Worm (Caenorhabditis elegans) whole organism, L2 larva: ENCODE data around the gene clc-5.

Experiments
- C34F6.9 ChIP-seq: fragments of 150-350 bp; optimal IDR thresholded peaks from 2 replicates; lab custom pipeline; 2014; ENCODE audit warnings: missing biosample characterization, missing genetic modification characterization
- F13H6.1 ChIP-seq: sonication (generic microtip); optimal IDR thresholded peaks from 2 replicates; lab custom pipeline; 2016; ENCODE audit warnings: missing genetic modification characterization, missing compliant biosample characterization
- R02D3.7 ChIP-seq: fragments of 150-350 bp; optimal IDR thresholded peaks from 2 replicates; lab custom pipeline; 2014; ENCODE audit warnings: missing biosample characterization, missing genetic modification characterization
- ZK546.5 ChIP-seq: sonication (generic microtip); optimal IDR thresholded peaks from 2 replicates; lab custom pipeline; 2017; ENCODE audit warnings: missing biosample characterization, missing genetic modification characterization
- alr-1 ChIP-seq: fragments of 150-350 bp; optimal IDR thresholded peaks from 2 replicates; lab custom pipeline; 2014; ENCODE audit warnings: missing biosample characterization, missing genetic modification characterization
- aly-2 ChIP-seq: fragments of 150-350 bp; optimal IDR thresholded peaks from 2 replicates; lab custom pipeline; 2014; ENCODE audit warnings: missing biosample characterization, missing genetic modification characterization
- ama-1 ChIP-seq: fragments of 150-350 bp; optimal IDR thresholded peaks from 2 replicates; lab custom pipeline; 2018; ENCODE audit warnings: inconsistent platforms
- blmp-1 ChIP-seq: sonication (generic microtip); optimal IDR thresholded peaks from 2 replicates; lab custom pipeline; 2017; ENCODE audit warnings: missing genetic modification characterization, mild to moderate bottlenecking, missing compliant biosample characterization, antibody characterized with exemption, moderate library complexity; ENCODE audit not compliant: insufficient read depth
- ceh-16 ChIP-seq: fragments of 150-350 bp; optimal IDR thresholded peaks from 2 replicates; lab custom pipeline; 2014; ENCODE audit warnings: missing biosample characterization, missing genetic modification characterization
- ceh-82 ChIP-seq: fragments of 150-350 bp; optimal IDR thresholded peaks from 2 replicates; lab custom pipeline; 2014; ENCODE audit warnings: missing biosample characterization, missing genetic modification characterization
- crh-2 ChIP-seq: sonication (generic microtip); optimal IDR thresholded peaks from 2 replicates; lab custom pipeline; 2017; ENCODE audit warnings: missing biosample characterization, missing genetic modification characterization
- dmd-4 ChIP-seq: sonication (generic microtip); optimal IDR thresholded peaks from 2 replicates; lab custom pipeline; 2017; ENCODE audit warnings: missing biosample characterization, missing genetic modification characterization
- egl-27 ChIP-seq: sonication (generic microtip); optimal IDR thresholded peaks from 3 replicates; lab custom pipeline; 2017; ENCODE audit warnings: missing biosample characterization, missing genetic modification reagents, missing genetic modification characterization
- elt-1 ChIP-seq: fragments of 150-350 bp; optimal IDR thresholded peaks from 2 replicates; lab custom pipeline; 2014; ENCODE audit warnings: missing biosample characterization, missing genetic modification characterization
- elt-3 ChIP-seq: sonication (generic microtip); optimal IDR thresholded peaks from 2 replicates; lab custom pipeline; 2017; ENCODE audit warnings: missing biosample characterization, missing genetic modification characterization
- fos-1 ChIP-seq: fragments of 150-350 bp; optimal IDR thresholded peaks from 2 replicates; lab custom pipeline; 2014; ENCODE audit warnings: missing biosample characterization, missing genetic modification characterization
- gmeb-1 ChIP-seq: fragments of 150-350 bp; optimal IDR thresholded peaks from 2 replicates; lab custom pipeline; 2014; ENCODE audit warnings: missing biosample characterization, missing genetic modification characterization
- lin-11 ChIP-seq: fragments of 150-350 bp; sonication (generic microtip); optimal IDR thresholded peaks from 2 replicates; lab custom pipeline; 2014; ENCODE audit warnings: missing biosample characterization, missing genetic modification characterization, inconsistent platforms, mixed read lengths
- lin-13 ChIP-seq: fragments of 150-350 bp; optimal IDR thresholded peaks from 2 replicates; lab custom pipeline; 2014; ENCODE audit warnings: missing biosample characterization, missing genetic modification reagents, missing genetic modification characterization
- lin-39 ChIP-seq: fragments of 150-350 bp; optimal IDR thresholded peaks from 2 replicates; lab custom pipeline; 2014; ENCODE audit warnings: missing biosample characterization, missing genetic modification reagents, missing genetic modification characterization
- lsy-2 ChIP-seq, 2 experiments: fragments of 150-350 bp in 1 of 2; sonication (generic microtip) in 1 of 2; optimal IDR thresholded peaks; 2 replicates each; lab custom pipeline; 2014 to 2017; ENCODE audit warnings: missing biosample characterization in 2 of 2, missing genetic modification characterization in 2 of 2
- mab-5 ChIP-seq: fragments of 150-350 bp; optimal IDR thresholded peaks from 2 replicates; lab custom pipeline; 2014; ENCODE audit warnings: missing biosample characterization, missing genetic modification characterization
- mbf-1 ChIP-seq: sonication (generic microtip); optimal IDR thresholded peaks from 2 replicates; lab custom pipeline; 2017; ENCODE audit warnings: missing biosample characterization, missing genetic modification characterization
- mdl-1 ChIP-seq, 2 experiments: fragments of 150-350 bp in 1 of 2; sonication (generic microtip) in 1 of 2; optimal IDR thresholded peaks; 2 replicates each; lab custom pipeline; 2017; ENCODE audit warnings: missing biosample characterization in 2 of 2, missing genetic modification characterization in 2 of 2
- nhr-10 ChIP-seq: sonication (generic microtip); optimal IDR thresholded peaks from 2 replicates; lab custom pipeline; 2017; ENCODE audit warnings: missing biosample characterization, missing genetic modification characterization
- nhr-11 ChIP-seq: fragments of 150-350 bp; optimal IDR thresholded peaks from 2 replicates; lab custom pipeline; 2014; ENCODE audit warnings: missing biosample characterization, missing genetic modification characterization
- nhr-12 ChIP-seq: fragments of 150-350 bp; optimal IDR thresholded peaks from 2 replicates; lab custom pipeline; 2014; ENCODE audit warnings: missing biosample characterization, missing genetic modification characterization
- nhr-129 ChIP-seq: fragments of 150-350 bp; optimal IDR thresholded peaks from 2 replicates; lab custom pipeline; 2014; ENCODE audit warnings: missing biosample characterization, missing genetic modification characterization
- nhr-21 ChIP-seq: fragments of 150-350 bp; optimal IDR thresholded peaks from 2 replicates; lab custom pipeline; 2014; ENCODE audit warnings: missing biosample characterization, missing genetic modification characterization
- nhr-23 ChIP-seq: fragments of 150-350 bp; optimal IDR thresholded peaks from 2 replicates; lab custom pipeline; 2014; ENCODE audit warnings: missing biosample characterization, missing genetic modification reagents, missing genetic modification characterization
- nhr-237 ChIP-seq: fragments of 150-350 bp; optimal IDR thresholded peaks from 2 replicates; lab custom pipeline; 2014; ENCODE audit warnings: missing biosample characterization, missing genetic modification characterization
- nhr-25 ChIP-seq: fragments of 150-350 bp; sonication (generic microtip); optimal IDR thresholded peaks from 3 replicates; lab custom pipeline; 2014; ENCODE audit warnings: missing biosample characterization, missing genetic modification characterization
- nhr-6 ChIP-seq: fragments of 150-350 bp; optimal IDR thresholded peaks from 2 replicates; lab custom pipeline; 2014; ENCODE audit warnings: missing biosample characterization, missing genetic modification characterization
- nhr-77 ChIP-seq: fragments of 150-350 bp; optimal IDR thresholded peaks from 2 replicates; lab custom pipeline; 2014; ENCODE audit warnings: missing biosample characterization, missing genetic modification characterization
- peb-1 ChIP-seq: fragments of 150-350 bp; optimal IDR thresholded peaks from 2 replicates; lab custom pipeline; 2014; ENCODE audit warnings: missing biosample characterization, missing genetic modification characterization
- sem-4 ChIP-seq: fragments of 150-350 bp; optimal IDR thresholded peaks from 2 replicates; lab custom pipeline; 2014; ENCODE audit warnings: missing biosample characterization, missing genetic modification reagents, missing genetic modification characterization
- skn-1 ChIP-seq: sonication (generic microtip); optimal IDR thresholded peaks from 2 replicates; lab custom pipeline; 2017; ENCODE audit warnings: missing biosample characterization, missing genetic modification characterization
- sma-3 ChIP-seq: sonication (generic microtip); optimal IDR thresholded peaks from 2 replicates; lab custom pipeline; 2016; ENCODE audit warnings: missing genetic modification reagents, missing genetic modification characterization, missing compliant biosample characterization
- sma-9 ChIP-seq, 2 experiments: fragments of 150-350 bp in 1 of 2; sonication (generic microtip) in 1 of 2; optimal IDR thresholded peaks; 2 replicates each; lab custom pipeline; 2014 to 2016; ENCODE audit warnings: missing genetic modification characterization in 2 of 2, mild to moderate bottlenecking in 1 of 2, missing biosample characterization in 1 of 2, missing compliant biosample characterization in 1 of 2, missing genetic modification reagents in 1 of 2, moderate library complexity in 1 of 2
- snpc-4 ChIP-seq: fragments of 150-350 bp; optimal IDR thresholded peaks from 2 replicates; lab custom pipeline; 2014; ENCODE audit warnings: missing biosample characterization, missing genetic modification characterization
- unc-39 ChIP-seq: fragments of 150-350 bp; optimal IDR thresholded peaks from 2 replicates; lab custom pipeline; 2014; ENCODE audit warnings: missing biosample characterization, missing genetic modification characterization
- unc-55 ChIP-seq: fragments of 150-350 bp; sonication (generic microtip); optimal IDR thresholded peaks from 3 replicates; lab custom pipeline; 2014; ENCODE audit warnings: missing biosample characterization, missing genetic modification reagents, missing genetic modification characterization
- unc-62 ChIP-seq: fragments of 150-350 bp; optimal IDR thresholded peaks from 2 replicates; lab custom pipeline; 2014; ENCODE audit warnings: missing biosample characterization, missing genetic modification reagents, missing genetic modification characterization
- zag-1 ChIP-seq: fragments of 150-350 bp; optimal IDR thresholded peaks from 2 replicates; lab custom pipeline; 2014; ENCODE audit warnings: missing biosample characterization, missing genetic modification characterization
- ztf-1 ChIP-seq: fragments of 200-800 bp; sonication (Bioruptor generic); conservative IDR thresholded peaks from 2 replicates; pipeline ENCODE4 v1.3.6; 2022; ENCODE audit warnings: missing genetic modification characterization, missing compliant biosample characterization
- ztf-11 ChIP-seq: sonication (generic microtip); optimal IDR thresholded peaks from 2 replicates; lab custom pipeline; 2017; ENCODE audit warnings: missing biosample characterization, missing genetic modification characterization

The clc-5 gene

DNA sequence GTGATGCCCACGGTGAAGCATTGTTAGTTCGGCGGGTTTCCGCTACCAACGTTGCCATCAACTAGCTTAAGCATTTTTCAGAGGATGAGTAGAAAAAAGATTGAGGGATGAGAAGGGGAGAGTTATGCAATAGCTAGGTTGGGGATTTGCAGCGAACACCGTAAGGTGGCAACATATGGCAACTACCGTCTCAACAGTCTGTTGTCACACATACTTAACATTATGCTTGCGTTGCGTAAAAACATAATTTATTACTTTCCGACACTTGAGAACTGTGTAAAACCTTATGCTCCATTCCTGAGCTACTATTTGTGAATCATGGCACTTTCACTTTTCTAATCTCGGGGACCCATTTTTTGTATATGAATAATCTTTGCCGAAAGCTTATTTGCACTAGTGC lies 33.3 kb downstream of the clc-5 start:
- no peak for TF ChIP-seq aly-2 (tag; lab: Kevin White, UChicago)
- TF ChIP-seq nhr-11 (tag; lab: Kevin White, UChicago), result no peak
- TF ChIP-seq egl-27, result no peak
- TF ChIP-seq lin-11, result no peak
- TF ChIP-seq zag-1 (tag; lab: Kevin White, UChicago), result no peak
- no peak for TF ChIP-seq ceh-16 (tag; lab: Kevin White, UChicago)
- TF ChIP-seq, all 48 proteins: peak for 0

DNA sequence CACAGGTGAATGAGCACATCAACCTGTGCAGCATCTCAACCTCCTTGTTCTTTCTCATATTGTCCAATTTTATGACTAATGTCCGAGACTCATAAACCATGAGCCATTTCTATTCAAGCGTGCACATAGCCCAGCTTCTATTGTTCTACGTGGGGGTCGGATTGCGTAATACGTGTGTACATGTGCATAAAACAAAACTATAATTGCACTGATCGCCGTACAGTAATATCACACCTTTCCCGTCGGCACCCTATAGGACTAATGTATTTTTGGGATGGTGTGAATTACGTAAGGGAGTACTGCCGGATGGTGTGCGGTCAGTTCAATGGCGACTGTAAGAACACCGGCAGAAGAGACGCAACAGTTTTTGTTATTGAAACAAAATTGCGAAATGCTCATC lies 36.5 kb downstream of the clc-5 start:
- TF ChIP-seq sem-4 (tag; lab: Kevin White, UChicago), result no peak
- TF ChIP-seq ama-1, result no peak
- no peak for TF ChIP-seq nhr-10 (tag; lab: Kevin White, UChicago)
- TF ChIP-seq nhr-129 (tag; lab: Kevin White, UChicago), result no peak
- no peak for TF ChIP-seq unc-39 (tag; lab: Kevin White, UChicago)
- no peak for TF ChIP-seq ceh-82 (tag; lab: Kevin White, UChicago)
- no peak for TF ChIP-seq blmp-1 (tag; lab: Kevin White, UChicago)
- no peak for TF ChIP-seq lin-39 (tag; lab: Kevin White, UChicago)
- TF ChIP-seq nhr-25 (tag; lab: Kevin White, UChicago), result no peak
- no peak for TF ChIP-seq dmd-4
- TF ChIP-seq sma-9 (GFP tag; optimal IDR thresholded peaks at IDR 0.05; lab: Kevin White, UChicago), result no peak
- no peak for TF ChIP-seq sma-9 (tag; optimal IDR thresholded peaks at IDR 0.05; lab: Kevin White, UChicago)
- no peak for TF ChIP-seq lsy-2 (tag; optimal IDR thresholded peaks at IDR 0.05; lab: Kevin White, UChicago)
- TF ChIP-seq unc-62 (GFP tag; lab: Kevin White, UChicago), result no peak
- TF ChIP-seq elt-1 (tag; lab: Kevin White, UChicago), result no peak
- TF ChIP-seq mdl-1 (tag; optimal IDR thresholded peaks at IDR 0.05; lab: Kevin White, UChicago), result no peak
- TF ChIP-seq ceh-16 (tag; lab: Kevin White, UChicago), result no peak
- TF ChIP-seq ZK546.5 (tag; lab: Kevin White, UChicago), result no peak

DNA sequence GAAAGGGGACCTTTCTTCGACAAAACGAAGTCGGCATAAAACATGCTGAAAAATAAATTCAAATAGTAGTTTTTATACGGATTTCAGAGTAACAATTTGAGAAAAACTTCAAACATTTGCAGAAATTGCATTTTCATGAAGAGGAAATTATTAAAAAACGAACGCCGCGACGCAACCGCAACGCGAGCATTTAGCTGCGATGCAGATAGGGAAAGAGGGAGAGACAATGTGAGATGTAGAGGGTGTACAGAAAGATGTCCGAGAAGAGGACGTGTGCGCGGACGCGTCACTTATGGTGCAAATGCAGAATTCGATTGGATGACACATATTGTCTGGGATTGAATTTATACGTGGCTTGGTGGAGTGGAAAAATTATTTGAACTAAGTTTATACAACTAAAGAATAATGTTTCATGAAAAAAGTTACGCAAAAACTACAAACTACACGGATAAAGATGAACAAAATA lies 41.6 kb downstream of the clc-5 start, which contains the start of gene coh-1:
TSS of gene coh-1 (minus strand) at position 51 of the 466 bp plus-strand sequence.
- TF ChIP-seq C34F6.9 (tag; lab: Kevin White, UChicago) (peak; percentile 90), lin-11 (peak; percentile 56), fos-1 (peak; percentile 61), crh-2 (tag; lab: Kevin White, UChicago) (peak; percentile 78), egl-27 (no peak), nhr-129 (tag; lab: Kevin White, UChicago) (peak; percentile 82), lsy-2 (tag; optimal IDR thresholded peaks at IDR 0.05; lab: Kevin White, UChicago) (peak in 1 of 2 experiments; percentile 71), nhr-12 (no peak), elt-3 (tag; lab: Kevin White, UChicago) (no peak), nhr-21 (tag; lab: Kevin White, UChicago) (no peak), nhr-6 (no peak), aly-2 (tag; lab: Kevin White, UChicago) (no peak), unc-39 (tag; lab: Kevin White, UChicago) (no peak), nhr-77 (tag; lab: Kevin White, UChicago) (no peak), unc-55 (GFP tag; lab: Kevin White, UChicago) (peak; percentile 81), R02D3.7 (no peak), sma-9 (GFP tag; optimal IDR thresholded peaks at IDR 0.05; lab: Kevin White, UChicago) (peak; percentile 47), sma-9 (tag; optimal IDR thresholded peaks at IDR 0.05; lab: Kevin White, UChicago) (no peak), snpc-4 (tag; lab: Kevin White, UChicago) (no peak), ama-1 (no peak), unc-62 (GFP tag; lab: Kevin White, UChicago) (no peak), dmd-4 (no peak), lin-13 (peak; percentile 46), zag-1 (tag; lab: Kevin White, UChicago) (no peak), F13H6.1 (peak; percentile 56), nhr-237 (tag; lab: Kevin White, UChicago) (no peak), sma-3 (GFP tag; lab: Kevin White, UChicago) (peak; percentile 33), ZK546.5 (tag; lab: Kevin White, UChicago) (no peak), mab-5 (no peak), blmp-1 (tag; lab: Kevin White, UChicago) (no peak), alr-1 (no peak), nhr-23 (tag; lab: Kevin White, UChicago) (no peak), peb-1 (tag; lab: Kevin White, UChicago) (no peak), skn-1 (tag; lab: Kevin White, UChicago) (no peak), ztf-11 (tag; lab: Kevin White, UChicago) (no peak), ztf-1 (GFP tag; lab: Robert Waterston, UW) (no peak), mbf-1 (no peak), nhr-25 (tag; lab: Kevin White, UChicago) (no peak), sem-4 (tag; lab: Kevin White, UChicago) (peak; percentile 33), gmeb-1 (tag; lab: Kevin White, UChicago) (peak; percentile 1), nhr-10 (tag; lab: Kevin White, UChicago) (no peak), ceh-82 (tag; lab: Kevin White, UChicago) (no peak), mdl-1 (tag; optimal IDR thresholded peaks at IDR 0.05; lab: Kevin White, UChicago) (no peak), nhr-11 (tag; lab: Kevin White, UChicago) (no peak), lin-39 (tag; lab: Kevin White, UChicago) (no peak), ceh-16 (tag; lab: Kevin White, UChicago) (no peak)
